Worm (Caenorhabditis elegans) whole organism, L1 larva: ENCODE results near the gene cnep-1.

Source experiments
- F16B12.6 ChIP-seq: fragments of 150-350 bp; optimal IDR thresholded peaks from 2 replicates; lab custom pipeline; 2014; ENCODE audit warnings: missing biosample characterization, missing genetic modification characterization
- Y116A8C.19 ChIP-seq: sonication (generic microtip); optimal IDR thresholded peaks from 2 replicates; lab custom pipeline; 2016; ENCODE audit warnings: missing compliant biosample characterization, missing genetic modification characterization, borderline replicate concordance
- aha-1 ChIP-seq: fragments of 150-350 bp; optimal IDR thresholded peaks from 2 replicates; lab custom pipeline; 2014; ENCODE audit warnings: missing biosample characterization, missing genetic modification characterization
- ama-1 ChIP-seq: fragments of 150-350 bp; optimal IDR thresholded peaks from 2 replicates; lab custom pipeline; 2014
- blmp-1 ChIP-seq: fragments of 150-350 bp; optimal IDR thresholded peaks from 2 replicates; lab custom pipeline; 2014; ENCODE audit warnings: missing biosample characterization, missing genetic modification characterization
- ceh-63 ChIP-seq: fragments of 200-800 bp; sonication (Bioruptor generic); optimal IDR thresholded peaks from 2 replicates; lab custom pipeline; 2018; ENCODE audit warnings: mild to moderate bottlenecking, missing genetic modification characterization, missing compliant biosample characterization
- ceh-8 ChIP-seq: fragments of 200-800 bp; sonication (Bioruptor generic); optimal IDR thresholded peaks from 2 replicates; lab custom pipeline; 2018; ENCODE audit warnings: mild to moderate bottlenecking, missing genetic modification characterization, moderate library complexity, missing compliant biosample characterization
- ceh-88 ChIP-seq: fragments of 200-800 bp; sonication (Bioruptor generic); IDR thresholded peaks from 2 replicates; pipeline ENCODE4 v1.3.6; 2022; ENCODE audit warnings: missing genetic modification characterization, missing compliant biosample characterization
- ces-1 ChIP-seq: fragments of 150-350 bp; optimal IDR thresholded peaks from 2 replicates; lab custom pipeline; 2014; ENCODE audit warnings: missing biosample characterization, missing genetic modification reagents, missing genetic modification characterization
- dpl-1 ChIP-seq, 3 experiments: fragments of 150-350 bp in 2 of 3; sonication (generic microtip) in 1 of 3; optimal IDR thresholded peaks; 2 replicates each; lab custom pipeline; 2014 to 2017; ENCODE audit warnings: missing biosample characterization in 3 of 3, missing genetic modification characterization in 3 of 3, missing genetic modification reagents in 3 of 3
- efl-1 ChIP-seq, 4 experiments: fragments of 150-350 bp; optimal IDR thresholded peaks in 3 of 4; peaks in 1 of 4; 1 replicate in 1 of 4; 2 replicates in 3 of 4; lab custom pipeline; 2014; ENCODE audit warnings: missing biosample characterization in 2 of 4, missing genetic modification characterization in 2 of 4, missing genetic modification reagents in 2 of 4
- efl-3 ChIP-seq: fragments of 200-800 bp; sonication (Bioruptor generic); optimal IDR thresholded peaks from 2 replicates; lab custom pipeline; 2018; ENCODE audit warnings: mild to moderate bottlenecking, missing genetic modification characterization, missing compliant biosample characterization
- egl-27 ChIP-seq, 2 experiments: fragments of 150-350 bp in 1 of 2; sonication (generic microtip); optimal IDR thresholded peaks; 3 replicates each; lab custom pipeline; 2017 to 2018; ENCODE audit warnings: missing biosample characterization in 2 of 2, missing genetic modification characterization in 2 of 2, missing genetic modification reagents in 2 of 2
- elt-2 ChIP-seq: sonication (generic microtip); optimal IDR thresholded peaks from 2 replicates; lab custom pipeline; 2016; ENCODE audit warnings: missing genetic modification characterization, mild to moderate bottlenecking, inconsistent platforms, missing compliant biosample characterization, missing genetic modification reagents
- ets-5 ChIP-seq: fragments of 200-800 bp; sonication (Bioruptor generic); IDR thresholded peaks from 2 replicates; pipeline ENCODE4 v1.3.6; 2022; ENCODE audit warnings: missing genetic modification characterization, missing compliant biosample characterization
- fkh-10 ChIP-seq: sonication (generic microtip); optimal IDR thresholded peaks from 2 replicates; lab custom pipeline; 2017; ENCODE audit warnings: missing biosample characterization, missing genetic modification reagents, missing genetic modification characterization
- fos-1 ChIP-seq: fragments of 150-350 bp; optimal IDR thresholded peaks from 2 replicates; lab custom pipeline; 2014; ENCODE audit warnings: missing biosample characterization, missing genetic modification characterization
- hlh-4 ChIP-seq: sonication (generic microtip); optimal IDR thresholded peaks from 2 replicates; lab custom pipeline; 2016; ENCODE audit warnings: mild to moderate bottlenecking, missing genetic modification characterization, missing compliant biosample characterization
- isw-1 ChIP-seq: fragments of 200-800 bp; sonication (Bioruptor generic); IDR thresholded peaks from 2 replicates; pipeline ENCODE4 v1.3.6; 2022; ENCODE audit warnings: missing genetic modification characterization, missing compliant biosample characterization
- jun-1 ChIP-seq: fragments of 150-350 bp; optimal IDR thresholded peaks from 2 replicates; lab custom pipeline; 2014; ENCODE audit warnings: missing biosample characterization, missing genetic modification reagents, missing genetic modification characterization
- lin-13 ChIP-seq: fragments of 150-350 bp; optimal IDR thresholded peaks from 2 replicates; lab custom pipeline; 2014; ENCODE audit warnings: missing biosample characterization, missing genetic modification reagents, missing genetic modification characterization
- lin-14 ChIP-seq: fragments of 200-800 bp; sonication (Bioruptor generic); optimal IDR thresholded peaks from 2 replicates; lab custom pipeline; 2018; ENCODE audit warnings: mild to moderate bottlenecking, missing genetic modification characterization, moderate library complexity, missing compliant biosample characterization
- lin-35 ChIP-seq, 2 experiments: fragments of 150-350 bp; optimal IDR thresholded peaks; 2 replicates each; lab custom pipeline; 2014; ENCODE audit warnings: missing biosample characterization in 2 of 2, missing genetic modification characterization in 2 of 2, missing genetic modification reagents in 2 of 2
- lin-39 ChIP-seq: fragments of 150-350 bp; optimal IDR thresholded peaks from 2 replicates; lab custom pipeline; 2014; ENCODE audit warnings: missing biosample characterization, missing genetic modification reagents, missing genetic modification characterization
- lsy-2 ChIP-seq, 2 experiments: fragments of 150-350 bp; optimal IDR thresholded peaks; 2 replicates each; lab custom pipeline; 2014; ENCODE audit warnings: missing biosample characterization in 2 of 2, missing genetic modification characterization in 2 of 2
- mab-9 ChIP-seq: fragments of 200-800 bp; sonication (Bioruptor generic); IDR thresholded peaks from 2 replicates; pipeline ENCODE4 v1.3.6; 2022; ENCODE audit warnings: missing genetic modification reagents, missing genetic modification characterization, missing compliant biosample characterization
- mep-1 ChIP-seq: fragments of 150-350 bp; optimal IDR thresholded peaks from 2 replicates; lab custom pipeline; 2014; ENCODE audit warnings: missing biosample characterization, missing genetic modification characterization
- nhr-237 ChIP-seq: fragments of 150-350 bp; optimal IDR thresholded peaks from 2 replicates; lab custom pipeline; 2014; ENCODE audit warnings: missing biosample characterization, missing genetic modification characterization
- nhr-76 ChIP-seq: sonication (generic microtip); optimal IDR thresholded peaks from 2 replicates; lab custom pipeline; 2017; ENCODE audit warnings: missing biosample characterization, missing genetic modification characterization
- nhr-90 ChIP-seq: sonication (generic microtip); optimal IDR thresholded peaks from 2 replicates; lab custom pipeline; 2016; ENCODE audit warnings: mild to moderate bottlenecking, missing genetic modification characterization, missing compliant biosample characterization; ENCODE audit not compliant: poor library complexity
- pag-3 ChIP-seq: sonication (generic microtip); optimal IDR thresholded peaks from 2 replicates; lab custom pipeline; 2017; ENCODE audit warnings: missing genetic modification characterization, mild to moderate bottlenecking, missing compliant biosample characterization, antibody characterized with exemption, borderline replicate concordance; ENCODE audit not compliant: insufficient read depth
- pax-3 ChIP-seq: fragments of 200-800 bp; sonication (Bioruptor generic); optimal IDR thresholded peaks from 2 replicates; lab custom pipeline; 2018; ENCODE audit warnings: mild to moderate bottlenecking, missing genetic modification characterization, moderate library complexity, missing compliant biosample characterization
- pqm-1 ChIP-seq: sonication (generic microtip); optimal IDR thresholded peaks from 3 replicates; lab custom pipeline; 2017; ENCODE audit warnings: missing biosample characterization, missing genetic modification characterization
- rnt-1 ChIP-seq: sonication (generic microtip); optimal IDR thresholded peaks from 2 replicates; lab custom pipeline; 2016; ENCODE audit warnings: mild to moderate bottlenecking, missing genetic modification characterization, moderate library complexity, missing compliant biosample characterization
- skn-1 ChIP-seq: fragments of 150-350 bp; optimal IDR thresholded peaks from 2 replicates; lab custom pipeline; 2014; ENCODE audit warnings: missing biosample characterization, missing genetic modification characterization
- snpc-4 ChIP-seq: fragments of 150-350 bp; optimal IDR thresholded peaks from 2 replicates; lab custom pipeline; 2014; ENCODE audit warnings: missing biosample characterization, missing genetic modification characterization
- sup-37 ChIP-seq: fragments of 200-800 bp; sonication (Bioruptor generic); optimal IDR thresholded peaks from 2 replicates; lab custom pipeline; 2018; ENCODE audit warnings: mild to moderate bottlenecking, missing genetic modification characterization, missing compliant biosample characterization
- swsn-7 ChIP-seq: sonication (generic microtip); optimal IDR thresholded peaks from 2 replicates; lab custom pipeline; 2016; ENCODE audit warnings: missing genetic modification characterization, missing compliant biosample characterization
- tbx-2 ChIP-seq: sonication (generic microtip); optimal IDR thresholded peaks from 2 replicates; lab custom pipeline; 2016; ENCODE audit warnings: missing genetic modification characterization, missing compliant biosample characterization
- tlp-1 ChIP-seq: fragments of 150-350 bp; optimal IDR thresholded peaks from 2 replicates; lab custom pipeline; 2014; ENCODE audit warnings: missing biosample characterization, missing genetic modification characterization
- unc-30 ChIP-seq: sonication (generic microtip); optimal IDR thresholded peaks from 2 replicates; lab custom pipeline; 2017; ENCODE audit warnings: missing biosample characterization, missing genetic modification characterization
- unc-86 ChIP-seq: sonication (generic microtip); optimal IDR thresholded peaks from 2 replicates; lab custom pipeline; 2016; ENCODE audit warnings: missing genetic modification characterization, missing compliant biosample characterization
- unc-98 ChIP-seq: fragments of 200-800 bp; sonication (Bioruptor generic); IDR thresholded peaks from 2 replicates; pipeline ENCODE4 v1.3.6; 2022; ENCODE audit warnings: missing genetic modification characterization, missing compliant biosample characterization
- xbp-1 ChIP-seq: sonication (generic microtip); optimal IDR thresholded peaks from 2 replicates; lab custom pipeline; 2016; ENCODE audit warnings: missing genetic modification characterization, missing compliant biosample characterization
- zip-4 ChIP-seq: fragments of 200-800 bp; sonication (Bioruptor generic); optimal IDR thresholded peaks from 2 replicates; lab custom pipeline; 2018; ENCODE audit warnings: mild to moderate bottlenecking, missing genetic modification characterization, moderate library complexity, missing compliant biosample characterization
- ztf-11 ChIP-seq, 2 experiments: sonication (generic microtip); optimal IDR thresholded peaks; 2 replicates each; lab custom pipeline; 2016 to 2017; ENCODE audit warnings: missing genetic modification characterization in 2 of 2, missing biosample characterization in 1 of 2, missing compliant biosample characterization in 1 of 2

Gene cnep-1

ce11 chrII:7310023-7310422 is at the start of gene cnep-1, which contains the start of gene F45E12.5:
Gene cnep-1, plus strand, starts transcription at chrII:7310348.
Gene F45E12.5, minus strand, starts transcription at chrII:7310115.
- TF ChIP-seq lsy-2 (tag; optimal IDR thresholded peaks at IDR 0.05; lab: Kevin White, UChicago) = peak in 1 of 2 experiments; percentile 56
- peak in 2 of 3 experiments; percentile 12 to 29 for TF ChIP-seq dpl-1 (GFP tag; optimal IDR thresholded peaks at IDR 0.05; lab: Kevin White, UChicago)
- peak; percentile 77 for TF ChIP-seq F16B12.6 (tag; lab: Kevin White, UChicago)
- TF ChIP-seq blmp-1 = peak; percentile 18
- TF ChIP-seq ama-1 (lab: Kevin White, UChicago) = no peak
- TF ChIP-seq efl-1 (optimal IDR thresholded peaks at IDR 0.05; lab: Kevin White, UChicago) = peak; percentile 34 to 42
- TF ChIP-seq efl-1 (GFP tag; optimal IDR thresholded peaks at IDR 0.05 in 1 of 2; lab: Kevin White, UChicago) = peak; percentile 32 to 53
- no peak for TF ChIP-seq lin-14 (GFP tag; lab: Kevin White, UChicago)
- TF ChIP-seq skn-1 (tag; lab: Kevin White, UChicago) = no peak
- TF ChIP-seq fkh-10 (GFP tag; lab: Kevin White, UChicago) = no peak
- no peak for TF ChIP-seq ceh-63 (GFP tag; lab: Kevin White, UChicago)
- TF ChIP-seq mep-1 (tag; lab: Kevin White, UChicago) = peak; percentile 27
- TF ChIP-seq lin-35 (GFP tag; optimal IDR thresholded peaks at IDR 0.05; lab: Kevin White, UChicago) = peak; percentile 20 to 54

DNA sequence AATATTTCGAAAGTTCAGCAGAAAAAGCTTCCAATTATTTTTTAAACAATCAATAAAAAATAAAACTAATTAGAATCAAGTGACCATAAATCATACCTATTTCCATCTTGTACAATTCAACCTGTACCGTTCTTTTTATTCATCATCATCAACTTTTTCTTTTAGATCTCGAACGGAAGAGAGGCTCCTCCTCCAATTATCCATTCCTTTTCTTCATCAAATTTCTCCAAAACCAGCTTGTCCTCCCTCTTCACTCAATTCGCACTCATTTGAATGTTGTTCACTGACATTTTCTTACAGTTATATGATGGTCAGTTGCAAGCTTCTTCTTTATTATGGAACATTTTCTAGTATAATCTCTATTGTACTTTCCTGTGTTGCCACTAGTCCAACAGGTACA is 48.3 kb upstream of the cnep-1 start, which contains the start of gene C30G12.4:
Gene C30G12.4, plus strand, starts transcription at position 301 of the 400 bp plus-strand sequence.
- TF ChIP-seq xbp-1 (no peak), snpc-4 (tag; lab: Kevin White, UChicago) (no peak), rnt-1 (tag; lab: Kevin White, UChicago) (no peak), unc-30 (tag; lab: Kevin White, UChicago) (no peak), aha-1 (no peak), lin-14 (GFP tag; lab: Kevin White, UChicago) (no peak)

ce11 chrII:7264675-7265074 is 45.5 kb upstream of the cnep-1 start:
- TF ChIP-seq swsn-7 (no peak), lin-35 (GFP tag; optimal IDR thresholded peaks at IDR 0.05; lab: Kevin White, UChicago) (peak in 1 of 2 experiments; percentile 47), skn-1 (tag; lab: Kevin White, UChicago) (no peak), pag-3 (no peak), ceh-8 (GFP tag; lab: Kevin White, UChicago) (no peak), ama-1 (lab: Kevin White, UChicago) (no peak), aha-1 (no peak), lin-13 (GFP tag; lab: Kevin White, UChicago) (no peak), lin-39 (tag; lab: Kevin White, UChicago) (no peak), nhr-90 (tag; lab: Kevin White, UChicago) (peak; percentile 35), mab-9 (GFP tag; lab: Robert Waterston, UW) (no peak), isw-1 (GFP tag; lab: Robert Waterston, UW) (no peak), efl-3 (GFP tag; lab: Kevin White, UChicago) (no peak), egl-27 (tag; optimal IDR thresholded peaks at IDR 0.05; lab: Kevin White, UChicago) (no peak), elt-2 (tag; lab: Kevin White, UChicago) (peak; percentile 96), ets-5 (GFP tag; lab: Robert Waterston, UW) (no peak), pqm-1 (no peak), jun-1 (peak; percentile 55), snpc-4 (tag; lab: Kevin White, UChicago) (no peak), ztf-11 (tag; optimal IDR thresholded peaks at IDR 0.05; lab: Kevin White, UChicago) (no peak), hlh-4 (tag; lab: Kevin White, UChicago) (no peak), efl-1 (optimal IDR thresholded peaks at IDR 0.05; lab: Kevin White, UChicago) (no peak), efl-1 (GFP tag; optimal IDR thresholded peaks at IDR 0.05 in 1 of 2; lab: Kevin White, UChicago) (peak in 1 of 2 experiments; percentile 41), nhr-76 (no peak), tbx-2 (no peak), tlp-1 (no peak), sup-37 (GFP tag; lab: Kevin White, UChicago) (no peak), unc-98 (GFP tag; lab: Robert Waterston, UW) (no peak), ces-1 (GFP tag; lab: Kevin White, UChicago) (no peak), xbp-1 (no peak), dpl-1 (GFP tag; optimal IDR thresholded peaks at IDR 0.05; lab: Kevin White, UChicago) (no peak), unc-86 (tag; lab: Kevin White, UChicago) (no peak), fos-1 (tag; lab: Kevin White, UChicago) (no peak), pax-3 (tag; lab: Kevin White, UChicago) (no peak), zip-4 (GFP tag; lab: Kevin White, UChicago) (no peak), unc-30 (tag; lab: Kevin White, UChicago) (no peak), rnt-1 (tag; lab: Kevin White, UChicago) (no peak), ceh-88 (no peak), nhr-237 (tag; lab: Kevin White, UChicago) (no peak), Y116A8C.19 (no peak)
